Fruit fly (Drosophila melanogaster) whole organism, embryonic: ENCODE data around the gene Ire1.

Experiments used
- CG8290 ChIP-seq, 3 experiments: fragments of 200-800 bp; sonication (Bioruptor generic); optimal IDR thresholded peaks; 2 replicates each; lab custom pipeline; 2016 to 2019; ENCODE audit warnings: missing biosample characterization in 3 of 3, missing genetic modification characterization in 3 of 3, mild to moderate bottlenecking in 2 of 3, moderate library complexity in 1 of 3
- h ChIP-seq: fragments of >200 bp; optimal IDR thresholded peaks from 2 replicates; lab custom pipeline; 2017
- row ChIP-seq: fragments of 200-800 bp; sonication (Bioruptor generic); IDR thresholded peaks from 3 replicates; pipeline ENCODE4 v1.3.6; 2022; ENCODE audit warnings: missing biosample characterization, missing genetic modification characterization

dm6 chr3R:19826806-19827328 lies 34.2 kb downstream of the Ire1 start:
- TF ChIP-seq row (no peak), h (lab: Kevin White, UChicago) (no peak), CG8290 (GFP tag; optimal IDR thresholded peaks at IDR 0.05; lab: Kevin White, UChicago) (no peak), CG8290 (tag; optimal IDR thresholded peaks at IDR 0.05; lab: Kevin White, UChicago) (no peak)
